Worm (Caenorhabditis elegans) whole organism, early embryonic: Measurements from ENCODE around the gene dhs-25.

ENCODE experiments used
- B0310.2 ChIP-seq: sonication (generic microtip); optimal IDR thresholded peaks from 2 replicates; lab custom pipeline; 2016; ENCODE audit warnings: mild to moderate bottlenecking, missing genetic modification characterization, missing compliant biosample characterization
- F13C5.2 ChIP-seq: sonication (generic microtip); optimal IDR thresholded peaks from 2 replicates; lab custom pipeline; 2017; ENCODE audit warnings: mild to moderate bottlenecking, missing genetic modification characterization, inconsistent platforms, missing compliant biosample characterization

DNA sequence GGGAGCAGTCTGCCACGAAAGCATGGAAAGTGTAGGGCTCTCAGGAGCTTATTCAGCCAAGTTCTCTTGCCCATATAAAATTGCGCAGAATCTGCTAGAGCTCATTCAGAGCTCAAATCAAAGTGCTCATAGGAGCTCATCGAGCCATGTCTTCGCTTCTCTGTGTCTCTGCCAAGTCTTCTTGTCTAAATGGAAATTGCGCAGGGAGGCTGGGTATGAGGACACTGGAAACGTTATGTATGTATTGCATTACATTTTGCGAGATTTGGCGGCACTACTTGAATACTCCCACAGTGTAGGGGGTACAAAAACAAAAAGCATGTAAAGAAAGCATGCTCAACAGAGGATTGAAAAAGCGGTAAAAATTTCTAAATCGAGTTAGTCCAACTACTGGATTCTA lies 49.2 kb upstream of the dhs-25 start:
- no peak for TF ChIP-seq B0310.2 (tag; lab: Kevin White, UChicago)
- no peak for TF ChIP-seq F13C5.2
